Worm (Caenorhabditis elegans): ENCODE data around the gene swt-7.

ce11 chrV:5001386-5001785 is 29.2 kb downstream of the swt-7 start, which contains the start of gene srr-8:
- TF ChIP-seq fkh-10 (GFP tag; optimal IDR thresholded peaks at IDR 0.05) (no peak), nhr-237 (tag; optimal IDR thresholded peaks at IDR 0.05) (no peak), egl-27 (tag; optimal IDR thresholded peaks at IDR 0.05) (no peak), aly-2 (tag; optimal IDR thresholded peaks at IDR 0.05) (no peak), nhr-11 (tag; optimal IDR thresholded peaks at IDR 0.05) (no peak), hmg-11 (tag; optimal IDR thresholded peaks at IDR 0.05) (no peak), ZK546.5 (tag; optimal IDR thresholded peaks at IDR 0.05) (no peak), nhr-25 (tag; optimal IDR thresholded peaks at IDR 0.05) (no peak), elt-3 (tag; optimal IDR thresholded peaks at IDR 0.05) (no peak), nhr-28 (tag; optimal IDR thresholded peaks at IDR 0.05) (no peak), pha-4 (tag; optimal IDR thresholded peaks at IDR 0.05) (no peak), ztf-11 (tag; optimal IDR thresholded peaks at IDR 0.05) (no peak), elt-1 (tag; optimal IDR thresholded peaks at IDR 0.05) (no peak), elt-2 (tag; optimal IDR thresholded peaks at IDR 0.05) (no peak)
